Fruit fly (Drosophila melanogaster) whole organism, wandering third instar larva: ENCODE data around the gene CG13247.

Source experiments
- CG9705 ChIP-seq: fragments of 200-800 bp; sonication (Bioruptor generic); optimal IDR thresholded peaks from 2 replicates; lab custom pipeline; 2018; ENCODE audit warnings: missing biosample characterization, mild to moderate bottlenecking, missing genetic modification characterization
- Jra ChIP-seq: sonication (Bioruptor generic); optimal IDR thresholded peaks from 2 replicates; lab custom pipeline; 2016; ENCODE audit warnings: missing biosample characterization, missing genetic modification characterization
- Sp1 ChIP-seq: fragments of 200-800 bp; sonication (Bioruptor generic); optimal IDR thresholded peaks from 3 replicates; lab custom pipeline; 2019; ENCODE audit warnings: missing biosample characterization, mild to moderate bottlenecking, missing genetic modification characterization, moderate library complexity
- dl ChIP-seq, 2 experiments: fragments of 175-275, 200-275 bp in 1 of 2; fragments of 200-275 bp in 1 of 2; sonication (Bioruptor generic); optimal IDR thresholded peaks; lab custom pipeline; 2018; ENCODE audit warnings: mild to moderate bottlenecking in 2 of 2, missing biosample characterization in 2 of 2, missing genetic modification characterization in 2 of 2, moderate library complexity in 2 of 2; ENCODE audit not compliant: partially characterized antibody in 2 of 2, insufficient read depth in 1 of 2
- dsf ChIP-seq: sonication (Bioruptor generic); optimal IDR thresholded peaks from 2 replicates; lab custom pipeline; 2016; ENCODE audit warnings: missing biosample characterization, missing genetic modification characterization, borderline replicate concordance
- h ChIP-seq: fragments of 200-800 bp; sonication (Bioruptor generic); optimal IDR thresholded peaks from 3 replicates; lab custom pipeline; 2016; ENCODE audit warnings: missing biosample characterization, mild to moderate bottlenecking, missing genetic modification characterization
- rgr ChIP-seq: fragments of 200-800 bp; sonication (Bioruptor generic); optimal IDR thresholded peaks from 3 replicates; lab custom pipeline; 2016; ENCODE audit warnings: missing biosample characterization, mild to moderate bottlenecking, missing genetic modification characterization

- TF ChIP-seq rgr (GFP tag; lab: Kevin White, UChicago) (peak; percentile 75), dsf (GFP tag; lab: Kevin White, UChicago) (no peak), Jra (GFP tag; lab: Kevin White, UChicago) (peak; percentile 17), CG9705 (GFP tag; lab: Kevin White, UChicago) (peak; percentile 6), Sp1 (GFP tag; lab: Kevin White, UChicago) (peak; percentile 60), h (GFP tag; lab: Kevin White, UChicago) (peak; percentile 76), dl (GFP tag; optimal IDR thresholded peaks at IDR 0.05; lab: Kevin White, UChicago; ENCODE audit: insufficient read depth in 1 of 2, partially characterized antibody in 2 of 2) (no peak)
Observed at dm6 chr3L:20398243-20399222, 28.4 kb downstream of the CG13247 start.
